Worm (Caenorhabditis elegans) whole organism, L4 larva: ENCODE measurements around the gene sap-49.

Experiments
- F10B5.3 ChIP-seq: sonication (generic microtip); optimal IDR thresholded peaks from 2 replicates; lab custom pipeline; 2016; ENCODE audit warnings: mild to moderate bottlenecking, missing genetic modification characterization, missing compliant biosample characterization
- Y5F2A.4 ChIP-seq: fragments of 200-800 bp; sonication (Bioruptor generic); optimal IDR thresholded peaks from 2 replicates; lab custom pipeline; 2018; ENCODE audit warnings: mild to moderate bottlenecking, missing genetic modification characterization, missing compliant biosample characterization
- aha-1 ChIP-seq: fragments of 150-350 bp; peaks from one replicate; lab custom pipeline; 2014; ENCODE audit warnings: missing biosample characterization, missing genetic modification characterization
- arid-1 ChIP-seq: fragments of 200-800 bp; sonication (Bioruptor generic); conservative IDR thresholded peaks from 2 replicates; pipeline ENCODE4 v1.3.6; 2022; ENCODE audit warnings: missing genetic modification reagents, missing genetic modification characterization, missing compliant biosample characterization
- ceh-20 ChIP-seq: fragments of 200-800 bp; sonication (Bioruptor generic); IDR thresholded peaks from 2 replicates; pipeline ENCODE4 v1.3.6; 2022; ENCODE audit warnings: missing genetic modification reagents, missing genetic modification characterization, missing compliant biosample characterization
- ces-1 ChIP-seq: fragments of 150-350 bp; sonication (generic microtip); optimal IDR thresholded peaks from 4 replicates; lab custom pipeline; 2014; ENCODE audit warnings: missing biosample characterization, missing genetic modification reagents, missing genetic modification characterization
- daf-16 ChIP-seq, 3 experiments: sonication (generic microtip); optimal IDR thresholded peaks; 2 replicates each; lab custom pipeline; 2016 to 2017; ENCODE audit warnings: missing genetic modification characterization in 3 of 3, missing genetic modification reagents in 3 of 3, mild to moderate bottlenecking in 2 of 3, missing compliant biosample characterization in 2 of 3, missing biosample characterization in 1 of 3, moderate library complexity in 1 of 3
- dve-1 ChIP-seq: sonication (generic microtip); optimal IDR thresholded peaks from 2 replicates; lab custom pipeline; 2017; ENCODE audit warnings: antibody characterized with exemption, mild to moderate bottlenecking, missing genetic modification characterization, missing compliant biosample characterization; ENCODE audit not compliant: insufficient read depth
- fkh-10 ChIP-seq: fragments of 150-350 bp; optimal IDR thresholded peaks from 2 replicates; lab custom pipeline; 2014; ENCODE audit warnings: missing biosample characterization, missing genetic modification reagents, missing genetic modification characterization
- fos-1 ChIP-seq: fragments of 150-350 bp; optimal IDR thresholded peaks from 2 replicates; lab custom pipeline; 2014; ENCODE audit warnings: missing biosample characterization, missing genetic modification characterization
- hif-1 ChIP-seq, 2 experiments: sonication (generic microtip); optimal IDR thresholded peaks; 2 replicates each; lab custom pipeline; 2016 to 2017; ENCODE audit warnings: missing compliant biosample characterization in 2 of 2, missing genetic modification characterization in 2 of 2, missing genetic modification reagents in 2 of 2, missing genotype in 2 of 2, mild to moderate bottlenecking in 1 of 2
- lin-29 ChIP-seq: fragments of 200-800 bp; sonication (Bioruptor generic); IDR thresholded peaks from 2 replicates; pipeline ENCODE4 v1.3.6; 2022; ENCODE audit warnings: missing genetic modification reagents, missing genetic modification characterization, missing compliant biosample characterization
- lsy-2 ChIP-seq, 2 experiments: fragments of 150-350 bp in 1 of 2; sonication (generic microtip) in 1 of 2; optimal IDR thresholded peaks; 2 replicates each; lab custom pipeline; 2014 to 2017; ENCODE audit warnings: missing biosample characterization in 2 of 2, missing genetic modification characterization in 2 of 2
- madf-5 ChIP-seq, 2 experiments: fragments of 200-800 bp; sonication (Bioruptor generic); IDR thresholded peaks; 2 replicates each; pipeline ENCODE4 v1.3.6; 2022; ENCODE audit warnings: missing compliant biosample characterization in 2 of 2, missing genetic modification characterization in 2 of 2
- nhr-237 ChIP-seq: sonication (generic microtip); optimal IDR thresholded peaks from 2 replicates; lab custom pipeline; 2017; ENCODE audit warnings: missing biosample characterization, missing genetic modification characterization
- nhr-28 ChIP-seq: fragments of 150-350 bp; optimal IDR thresholded peaks from 2 replicates; lab custom pipeline; 2014; ENCODE audit warnings: missing biosample characterization, missing genetic modification characterization
- spr-3 ChIP-seq: fragments of 200-800 bp; sonication (Bioruptor generic); optimal IDR thresholded peaks from 2 replicates; lab custom pipeline; 2018; ENCODE audit warnings: mild to moderate bottlenecking, missing genetic modification characterization, missing compliant biosample characterization
- tra-1 ChIP-seq: fragments of 200-800 bp; sonication (Bioruptor generic); IDR thresholded peaks from 2 replicates; pipeline ENCODE4 v1.3.6; 2022; ENCODE audit warnings: missing genetic modification reagents, missing genetic modification characterization, missing compliant biosample characterization
- unc-39 ChIP-seq: sonication (generic microtip); optimal IDR thresholded peaks from 2 replicates; lab custom pipeline; 2017; ENCODE audit warnings: missing biosample characterization, missing genetic modification characterization
- unc-62 ChIP-seq, 3 experiments: fragments of 150-350 bp in 1 of 3; sonication (generic microtip); optimal IDR thresholded peaks in 2 of 3; peaks in 1 of 3; 1 replicate in 1 of 3; 2 replicates in 2 of 3; lab custom pipeline; 2014 to 2017; ENCODE audit warnings: missing biosample characterization in 3 of 3, missing genetic modification characterization in 3 of 3, missing genetic modification reagents in 3 of 3, missing genotype in 1 of 3
- zag-1 ChIP-seq: fragments of 150-350 bp; optimal IDR thresholded peaks from 2 replicates; lab custom pipeline; 2014; ENCODE audit warnings: missing biosample characterization, missing genetic modification characterization
- zfp-2 ChIP-seq: sonication (generic microtip); optimal IDR thresholded peaks from 2 replicates; lab custom pipeline; 2016; ENCODE audit warnings: mild to moderate bottlenecking, missing genetic modification characterization, missing compliant biosample characterization
- zip-2 ChIP-seq: fragments of 150-350 bp; optimal IDR thresholded peaks from 2 replicates; lab custom pipeline; 2014; ENCODE audit warnings: missing biosample characterization, missing genetic modification characterization

Gene sap-49

ce11 chrII:8001428-8001827 lies 34.1 kb downstream of the sap-49 start (continued):
- TF ChIP-seq tra-1 (GFP tag; lab: Robert Waterston, UW), result 0 out of 2 replicates have a peak, but pooled peaks have one; percentile 33
- TF ChIP-seq fos-1, result no peak
- TF ChIP-seq madf-5 (GFP tag; IDR thresholded peaks at IDR 0.05; lab: Robert Waterston, UW), result no peak
- no peak for TF ChIP-seq spr-3

ce11 chrII:7991279-7991678 lies 44.3 kb downstream of the sap-49 start:
- no peak for TF ChIP-seq zag-1 (tag; lab: Kevin White, UChicago)
- TF ChIP-seq nhr-28, result no peak
- TF ChIP-seq F10B5.3 (tag; lab: Kevin White, UChicago), result no peak
- no peak for TF ChIP-seq lin-29 (GFP tag; lab: Robert Waterston, UW)
- TF ChIP-seq ceh-20 (GFP tag; lab: Robert Waterston, UW), result no peak
- TF ChIP-seq daf-16 (GFP tag; optimal IDR thresholded peaks at IDR 0.05; lab: Kevin White, UChicago), result no peak
- TF ChIP-seq daf-16 (tag; optimal IDR thresholded peaks at IDR 0.05; lab: Kevin White, UChicago), result no peak
- TF ChIP-seq nhr-237, result no peak
- no peak for TF ChIP-seq unc-39 (tag; lab: Kevin White, UChicago)
- no peak for TF ChIP-seq dve-1 (tag; lab: Kevin White, UChicago)

- TF ChIP-seq arid-1 (GFP tag; lab: Robert Waterston, UW) (no peak), zfp-2 (tag; lab: Kevin White, UChicago) (no peak), aha-1 (tag; lab: Kevin White, UChicago) (peak; percentile 2), fkh-10 (GFP tag; lab: Kevin White, UChicago) (peak; percentile 79), ces-1 (GFP tag; lab: Kevin White, UChicago) (peak; percentile 37), unc-39 (tag; lab: Kevin White, UChicago) (no peak)
Measured at ce11 chrII:7990192-7990591, 45.4 kb downstream of the sap-49 start.

- TF ChIP-seq zip-2 (tag; lab: Kevin White, UChicago), result no peak
- TF ChIP-seq aha-1 (tag; lab: Kevin White, UChicago), result peak; percentile 90
- TF ChIP-seq lsy-2 (tag; optimal IDR thresholded peaks at IDR 0.05; lab: Kevin White, UChicago), result peak in 1 of 2 experiments; percentile 6
- TF ChIP-seq hif-1 (tag; optimal IDR thresholded peaks at IDR 0.05; lab: Kevin White, UChicago), result no peak
Measured at ce11 chrII:7986928-7987327, 48.6 kb downstream of the sap-49 start.

ce11 chrII:7985029-7985428 lies 50.5 kb downstream of the sap-49 start:
- peak in 1 of 2 experiments; percentile 99 for TF ChIP-seq unc-62 (GFP tag; optimal IDR thresholded peaks at IDR 0.05 in 1 of 2; lab: Kevin White, UChicago)
- no peak for TF ChIP-seq unc-62 (tag; optimal IDR thresholded peaks at IDR 0.05; lab: Kevin White, UChicago)
- TF ChIP-seq Y5F2A.4 (GFP tag; lab: Kevin White, UChicago), result no peak
